Fruit fly (Drosophila melanogaster) whole organism, embryonic: ENCODE results near the gene CG14618.
A peak's percentile ranks its signal among the peaks of the same experiment; 100 is the strongest.

Source experiments
- Antp ChIP-seq: fragments of 200-800 bp; sonication (Bioruptor generic); optimal IDR thresholded peaks from 3 replicates; lab custom pipeline; 2016; ENCODE audit warnings: missing biosample characterization, missing genetic modification characterization
- Atf-2 ChIP-seq: fragments of 200-800 bp; sonication (Bioruptor generic); optimal IDR thresholded peaks from 2 replicates; lab custom pipeline; 2016; ENCODE audit warnings: missing biosample characterization, missing genetic modification characterization
- CG10267 ChIP-seq: fragments of 200-800 bp; sonication (Bioruptor generic); optimal IDR thresholded peaks from 2 replicates; lab custom pipeline; 2018; ENCODE audit warnings: missing biosample characterization, mild to moderate bottlenecking, missing genetic modification characterization, moderate library complexity
- CG11093 ChIP-seq: fragments of 200-800 bp; sonication (Bioruptor generic); IDR thresholded peaks from 3 replicates; pipeline ENCODE4 v1.3.6; 2022; ENCODE audit warnings: missing biosample characterization, missing genetic modification characterization
- CG11504 ChIP-seq: fragments of 200-800 bp; sonication (Bioruptor generic); optimal IDR thresholded peaks from 3 replicates; lab custom pipeline; 2019; ENCODE audit warnings: missing biosample characterization, mild to moderate bottlenecking, missing genetic modification characterization, moderate library complexity
- CG12104 ChIP-seq: fragments of 200-800 bp; sonication (Bioruptor generic); optimal IDR thresholded peaks from 3 replicates; lab custom pipeline; 2016; ENCODE audit warnings: missing biosample characterization, missing genetic modification characterization
- CG12659 ChIP-seq: fragments of 200-800 bp; sonication (Bioruptor generic); optimal IDR thresholded peaks from 3 replicates; lab custom pipeline; 2017; ENCODE audit warnings: mild to moderate bottlenecking, missing biosample characterization, missing genetic modification reagents, missing genetic modification characterization
- CG12942 ChIP-seq: fragments of 200-800 bp; sonication (Bioruptor generic); optimal IDR thresholded peaks from 3 replicates; lab custom pipeline; 2016; ENCODE audit warnings: missing biosample characterization, missing genetic modification characterization
- CG14014 ChIP-seq: fragments of 200-800 bp; sonication (Bioruptor generic); IDR thresholded peaks from 2 replicates; pipeline ENCODE4 v1.3.6; 2022; ENCODE audit warnings: missing biosample characterization, missing genetic modification characterization
- CG14860 ChIP-seq: fragments of 200-800 bp; sonication (Bioruptor generic); IDR thresholded peaks from 3 replicates; pipeline ENCODE4 v1.3.6; 2022; ENCODE audit warnings: missing biosample characterization, missing genetic modification characterization; ENCODE audit not compliant: partially characterized antibody
- CG15011 ChIP-seq: fragments of 200-800 bp; sonication (Bioruptor generic); optimal IDR thresholded peaks from 3 replicates; lab custom pipeline; 2018; ENCODE audit warnings: missing biosample characterization, mild to moderate bottlenecking, missing genetic modification characterization
- CG18262 ChIP-seq: fragments of 200-800 bp; optimal IDR thresholded peaks from 3 replicates; lab custom pipeline; 2019; ENCODE audit warnings: missing biosample characterization, mild to moderate bottlenecking, missing genetic modification characterization, moderate library complexity
- CG3065 ChIP-seq: fragments of 200-800 bp; sonication (Bioruptor generic); optimal IDR thresholded peaks from 2 replicates; lab custom pipeline; 2016; ENCODE audit warnings: missing biosample characterization, missing genetic modification characterization
- CG31224 ChIP-seq: fragments of 200-800 bp; sonication (Bioruptor generic); IDR thresholded peaks from 2 replicates; pipeline ENCODE4 v1.3.6; 2022; ENCODE audit warnings: missing biosample characterization, missing genetic modification characterization
- CG3407 ChIP-seq: fragments of 200-800 bp; sonication (Bioruptor generic); optimal IDR thresholded peaks from 2 replicates; lab custom pipeline; 2018; ENCODE audit warnings: missing biosample characterization, mild to moderate bottlenecking, missing genetic modification characterization
- CG3726 ChIP-seq: fragments of 200-800 bp; sonication (Bioruptor generic); IDR thresholded peaks from 3 replicates; pipeline ENCODE4, ENCODE4 v1.3.6; 2022; ENCODE audit warnings: missing biosample characterization, missing genetic modification characterization
- CG4360 ChIP-seq: fragments of 200-800 bp; sonication (Bioruptor generic); IDR thresholded peaks from 2 replicates; pipeline ENCODE4 v1.3.6; 2022; ENCODE audit warnings: missing biosample characterization, missing genetic modification characterization
- CG43689 ChIP-seq: fragments of 200-800 bp; sonication (Bioruptor generic); IDR thresholded peaks from 2 replicates; pipeline ENCODE4 v1.3.6; 2022; ENCODE audit warnings: missing biosample characterization, missing genetic modification characterization
- CG5245 ChIP-seq: fragments of 200-800 bp; sonication (Bioruptor generic); optimal IDR thresholded peaks from 3 replicates; lab custom pipeline; 2016; ENCODE audit warnings: missing biosample characterization, missing genetic modification characterization
- CG8359 ChIP-seq: fragments of 200-800 bp; sonication (Bioruptor generic); optimal IDR thresholded peaks from 2 replicates; lab custom pipeline; 2017; ENCODE audit warnings: missing biosample characterization, mild to moderate bottlenecking, missing genetic modification characterization, borderline replicate concordance
- CG9215 ChIP-seq: fragments of 200-800 bp; sonication (Bioruptor generic); IDR thresholded peaks from 2 replicates; pipeline ENCODE4 v1.3.6; 2022; ENCODE audit warnings: missing biosample characterization, missing genetic modification characterization
- CG9437 ChIP-seq: fragments of 200-800 bp; sonication (Bioruptor generic); optimal IDR thresholded peaks from 2 replicates; lab custom pipeline; 2018; ENCODE audit warnings: missing biosample characterization, mild to moderate bottlenecking, missing genetic modification characterization
- CrebB ChIP-seq: fragments of 200-800 bp; sonication (Bioruptor generic); optimal IDR thresholded peaks from 3 replicates; lab custom pipeline; 2018; ENCODE audit warnings: missing biosample characterization, mild to moderate bottlenecking, missing genetic modification characterization
- Dip3 ChIP-seq: fragments of 200-800 bp; sonication (Bioruptor generic); optimal IDR thresholded peaks from 3 replicates; lab custom pipeline; 2016; ENCODE audit warnings: missing biosample characterization, missing genetic modification characterization
- Dref ChIP-seq: fragments of 200-800 bp; sonication (Bioruptor generic); IDR thresholded peaks from 2 replicates; pipeline ENCODE4 v1.3.6; 2022; ENCODE audit warnings: missing biosample characterization, missing genetic modification characterization
- Elba2 ChIP-seq: fragments of 200-800 bp; sonication (Bioruptor generic); optimal IDR thresholded peaks from 3 replicates; lab custom pipeline; 2016; ENCODE audit warnings: missing biosample characterization, missing genetic modification characterization
- Gug ChIP-seq: fragments of 200-800 bp; sonication (Bioruptor generic); IDR thresholded peaks from 4 replicates; pipeline ENCODE4 v1.3.6; 2022; ENCODE audit warnings: missing biosample characterization, missing genetic modification characterization
- Hr3 ChIP-seq: fragments of 200-800 bp; sonication (Bioruptor generic); optimal IDR thresholded peaks from 3 replicates; lab custom pipeline; 2016; ENCODE audit warnings: missing biosample characterization, missing genetic modification characterization
- Max ChIP-seq: fragments of 200-800 bp; sonication (Bioruptor generic); optimal IDR thresholded peaks from 2 replicates; lab custom pipeline; 2016; ENCODE audit warnings: missing biosample characterization, mild to moderate bottlenecking, missing genetic modification characterization
- PHDP ChIP-seq: fragments of 200-800 bp; sonication (Bioruptor generic); optimal IDR thresholded peaks from 3 replicates; lab custom pipeline; 2018; ENCODE audit warnings: missing biosample characterization, mild to moderate bottlenecking, missing genetic modification characterization, moderate library complexity
- Ravus ChIP-seq: fragments of 200-800 bp; sonication (Bioruptor generic); IDR thresholded peaks from 2 replicates; pipeline ENCODE4 v1.3.6; 2022; ENCODE audit warnings: missing biosample characterization, missing genetic modification characterization
- al ChIP-seq: fragments of 200-800 bp; sonication (Bioruptor generic); IDR thresholded peaks from 2 replicates; pipeline ENCODE4 v1.3.6; 2022; ENCODE audit warnings: missing biosample characterization, missing genetic modification characterization
- bigmax ChIP-seq: fragments of 200-800 bp; sonication (Bioruptor generic); optimal IDR thresholded peaks from 2 replicates; lab custom pipeline; 2018; ENCODE audit warnings: missing biosample characterization, mild to moderate bottlenecking, missing genetic modification characterization
- btn ChIP-seq: fragments of 200-800 bp; sonication (Bioruptor generic); optimal IDR thresholded peaks from 2 replicates; lab custom pipeline; 2016; ENCODE audit warnings: missing biosample characterization, missing genetic modification characterization
- cg ChIP-seq: fragments of 200-800 bp; sonication (Bioruptor generic); optimal IDR thresholded peaks from 3 replicates; lab custom pipeline; 2019; ENCODE audit warnings: missing biosample characterization, mild to moderate bottlenecking, missing genetic modification characterization, moderate library complexity
- croc ChIP-seq: fragments of 200-800 bp; sonication (Bioruptor generic); conservative IDR thresholded peaks from 3 replicates; pipeline ENCODE4 v1.3.6; 2022; ENCODE audit warnings: missing biosample characterization, missing genetic modification characterization
- cwo ChIP-seq: fragments of 200-800 bp; sonication (Bioruptor generic); optimal IDR thresholded peaks from 3 replicates; lab custom pipeline; 2017; ENCODE audit warnings: missing biosample characterization, missing genetic modification characterization, mild to moderate bottlenecking, moderate library complexity, missing genetic modification reagents
- dimm ChIP-seq: fragments of 200-800 bp; sonication (Bioruptor generic); IDR thresholded peaks from 2 replicates; pipeline ENCODE4 v1.3.6; 2022; ENCODE audit warnings: missing biosample characterization, missing genetic modification characterization
- dmrt11E ChIP-seq: fragments of 200-800 bp; sonication (Bioruptor generic); optimal IDR thresholded peaks from 3 replicates; lab custom pipeline; 2018; ENCODE audit warnings: missing biosample characterization, mild to moderate bottlenecking, missing genetic modification characterization, moderate library complexity
- fd3F ChIP-seq: fragments of 200-800 bp; sonication (Bioruptor generic); optimal IDR thresholded peaks from 2 replicates; lab custom pipeline; 2018; ENCODE audit warnings: missing biosample characterization, mild to moderate bottlenecking, missing genetic modification characterization, moderate library complexity
- maf-S ChIP-seq: fragments of 200-800 bp; sonication (Bioruptor generic); optimal IDR thresholded peaks from 2 replicates; lab custom pipeline; 2016; ENCODE audit warnings: missing biosample characterization, missing genetic modification characterization
- nau ChIP-seq: fragments of 200-800 bp; sonication (Bioruptor generic); optimal IDR thresholded peaks from 3 replicates; lab custom pipeline; 2017; ENCODE audit warnings: missing biosample characterization, mild to moderate bottlenecking, missing genetic modification characterization, missing genetic modification reagents
- sob ChIP-seq: fragments of 200-800 bp; sonication (Bioruptor generic); IDR thresholded peaks from 2 replicates; pipeline ENCODE4 v1.3.6; 2022; ENCODE audit warnings: missing biosample characterization, missing genetic modification characterization
- ssp ChIP-seq: fragments of 200-800 bp; sonication (Bioruptor generic); IDR thresholded peaks from 2 replicates; pipeline ENCODE4 v1.3.6; 2022; ENCODE audit warnings: missing biosample characterization, missing genetic modification characterization
- stc ChIP-seq: fragments of 200-800 bp; sonication (Bioruptor generic); IDR thresholded peaks from 2 replicates; pipeline ENCODE4 v1.3.6; 2022; ENCODE audit warnings: missing biosample characterization, missing genetic modification characterization
- sug ChIP-seq: fragments of 200-800 bp; optimal IDR thresholded peaks from 2 replicates; lab custom pipeline; 2019; ENCODE audit warnings: missing biosample characterization, mild to moderate bottlenecking, missing genetic modification characterization, moderate library complexity
- unpg ChIP-seq: fragments of 200-800 bp; sonication (Bioruptor generic); optimal IDR thresholded peaks from 3 replicates; lab custom pipeline; 2018; ENCODE audit warnings: missing biosample characterization, mild to moderate bottlenecking, missing genetic modification characterization, moderate library complexity
- vvl ChIP-seq: fragments of 200-800 bp; sonication (Bioruptor generic); IDR thresholded peaks from 2 replicates; pipeline ENCODE4 v1.3.6; 2022; ENCODE audit warnings: missing biosample characterization, missing genetic modification characterization
- zfh2 ChIP-seq: fragments of 200-800 bp; sonication (Bioruptor generic); optimal IDR thresholded peaks from 2 replicates; lab custom pipeline; 2016; ENCODE audit warnings: missing biosample characterization, missing genetic modification characterization

The CG14618 gene

DNA sequence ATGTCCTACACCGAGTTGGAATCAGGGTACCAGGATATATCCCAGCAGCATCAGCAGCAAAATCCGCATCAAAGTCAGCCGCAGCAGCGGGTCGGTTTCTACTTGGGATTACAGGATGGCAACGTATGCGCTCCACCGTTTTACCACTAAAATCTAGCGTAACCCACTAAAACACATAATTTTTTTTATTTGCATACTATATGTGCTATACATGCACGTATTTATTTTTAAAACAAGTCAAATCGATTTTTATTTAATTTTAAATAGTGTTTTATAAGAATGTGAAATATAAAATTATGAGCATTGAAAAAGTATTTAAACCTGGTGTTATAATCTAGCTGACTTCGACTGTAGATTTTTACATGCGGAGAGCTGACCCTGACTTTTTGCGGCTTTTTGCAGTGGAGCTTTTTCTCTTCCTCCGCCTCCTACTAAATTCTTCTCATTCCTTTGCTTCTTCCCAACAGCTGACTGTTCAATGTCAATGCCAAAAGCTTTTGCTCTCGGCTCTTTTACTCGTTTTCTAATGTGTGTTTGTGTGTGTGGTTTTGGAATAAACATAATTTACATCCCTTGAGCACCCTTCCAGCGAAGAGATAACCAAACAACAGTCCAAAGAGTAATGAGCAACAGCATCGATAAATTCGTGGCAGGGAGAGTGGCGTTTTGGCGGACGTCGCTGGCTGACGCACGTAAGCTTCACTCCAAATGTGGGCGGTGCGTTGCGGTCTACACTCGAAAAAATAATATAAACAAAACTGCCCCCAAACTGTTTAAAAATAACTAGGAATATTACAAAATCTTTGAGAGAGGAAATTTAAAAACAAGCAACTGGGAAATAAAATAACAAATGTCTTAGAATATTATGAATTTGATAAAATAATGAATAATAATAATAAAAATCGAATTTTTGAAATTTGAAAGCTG, 14.4 kb downstream of the CG14618 start (continued):
- TF ChIP-seq vvl (GFP tag; lab: Robert Waterston, UW), result peak; percentile 56; the same call in 1 of the 2 replicates
- no peak for TF ChIP-seq CG14860 (GFP tag; lab: Robert Waterston, UW)
- TF ChIP-seq dmrt11E (tag; lab: Kevin White, UChicago), result no peak
- TF ChIP-seq maf-S (GFP tag; lab: Kevin White, UChicago), result no peak
- TF ChIP-seq Max, result peak; percentile 22
- peak; percentile 49 for TF ChIP-seq sob (GFP tag; lab: Robert Waterston, UW)
- no peak for TF ChIP-seq dimm (GFP tag; lab: Robert Waterston, UW)
- TF ChIP-seq fd3F (GFP tag; lab: Kevin White, UChicago), result no peak
- TF ChIP-seq btn (GFP tag; lab: Kevin White, UChicago), result no peak
- peak; percentile 27 for TF ChIP-seq CG15011
- peak; percentile 73 for TF ChIP-seq sug (tag; lab: Kevin White, UChicago)
- no peak for TF ChIP-seq CG9437 (GFP tag; lab: Kevin White, UChicago)
- no peak for TF ChIP-seq stc (GFP tag; lab: Robert Waterston, UW)
- no peak for TF ChIP-seq Antp (GFP tag; lab: Kevin White, UChicago)
- no peak for TF ChIP-seq Atf-2 (GFP tag; lab: Kevin White, UChicago)
- 0 out of 3 replicates have a peak, but pooled peaks have one; percentile 33 for TF ChIP-seq CG11093 (GFP tag; lab: Robert Waterston, UW)
- peak; percentile 52 for TF ChIP-seq unpg (GFP tag; lab: Kevin White, UChicago)
- TF ChIP-seq CG3065, result no peak
- no peak for TF ChIP-seq CG43689 (GFP tag; lab: Robert Waterston, UW)
- no peak for TF ChIP-seq Dref (GFP tag; lab: Robert Waterston, UW)
- TF ChIP-seq CrebB (tag; lab: Kevin White, UChicago), result no peak
- TF ChIP-seq CG11504 (tag; lab: Kevin White, UChicago), result peak; percentile 65
- TF ChIP-seq zfh2, result peak; percentile 17
- peak; percentile 6 for TF ChIP-seq CG12104 (GFP tag; lab: Kevin White, UChicago)
- TF ChIP-seq ssp (GFP tag; lab: Robert Waterston, UW), result no peak
- peak; percentile 46 for TF ChIP-seq CG18262
- no peak for TF ChIP-seq bigmax (GFP tag; lab: Kevin White, UChicago)
- no peak for TF ChIP-seq CG4360 (GFP tag; lab: Robert Waterston, UW)
- 0 out of 3 replicates have a peak, but pooled peaks have one; percentile 13 for TF ChIP-seq CG3726 (GFP tag; lab: Robert Waterston, UW)
- TF ChIP-seq Gug (GFP tag; lab: Robert Waterston, UW), result no peak; the same call in 3 of the 4 replicates
- no peak for TF ChIP-seq CG3407 (GFP tag; lab: Kevin White, UChicago)
- TF ChIP-seq Ravus, result peak; percentile 20; the same call in 1 of the 2 replicates
- TF ChIP-seq CG12942, result no peak
- TF ChIP-seq CG31224, result peak; percentile 16; the same call in 1 of the 2 replicates
- peak; percentile 51; the same call in 1 of the 2 replicates for TF ChIP-seq CG14014 (GFP tag; lab: Robert Waterston, UW)
- peak; percentile 42 for TF ChIP-seq CG12659 (GFP tag; lab: Kevin White, UChicago)
- no peak for TF ChIP-seq Dip3 (GFP tag; lab: Kevin White, UChicago)
- no peak for TF ChIP-seq nau (GFP tag; lab: Kevin White, UChicago)
- peak; percentile 15 for TF ChIP-seq cwo (GFP tag; lab: Kevin White, UChicago)
- no peak for TF ChIP-seq Elba2
- peak; percentile 29; the same call in 1 of the 2 replicates for TF ChIP-seq al (GFP tag; lab: Robert Waterston, UW)
- no peak for TF ChIP-seq CG5245
- TF ChIP-seq CG9215 (GFP tag; lab: Robert Waterston, UW), result no peak
- no peak for TF ChIP-seq croc (GFP tag; lab: Robert Waterston, UW)
- TF ChIP-seq Hr3 (GFP tag; lab: Kevin White, UChicago), result no peak
- TF ChIP-seq CG8359 (GFP tag; lab: Kevin White, UChicago), result no peak
- peak; percentile 70 for TF ChIP-seq PHDP (tag; lab: Kevin White, UChicago)
- peak; percentile 39 for TF ChIP-seq cg (GFP tag; lab: Kevin White, UChicago)
- TF ChIP-seq CG10267, result no peak
